Worm (Caenorhabditis elegans) whole organism, young adult: ENCODE data around the gene ets-6.

Experiments used
- B0035.1 ChIP-seq: sonication (generic microtip); optimal IDR thresholded peaks from 2 replicates; lab custom pipeline; 2016; ENCODE audit warnings: missing genetic modification characterization, mild to moderate bottlenecking, missing compliant biosample characterization, missing genotype, missing genetic modification reagents
- C17E4.6 ChIP-seq: fragments of 200-800 bp; sonication (Bioruptor generic); IDR thresholded peaks from 2 replicates; pipeline ENCODE4 v1.3.6; 2022; ENCODE audit warnings: missing genetic modification reagents, missing genetic modification characterization, missing compliant biosample characterization
- F23B12.7 ChIP-seq: sonication (generic microtip); optimal IDR thresholded peaks from 2 replicates; lab custom pipeline; 2017; ENCODE audit warnings: missing genetic modification characterization, mild to moderate bottlenecking, missing compliant biosample characterization, antibody characterized with exemption, moderate library complexity; ENCODE audit not compliant: insufficient read depth
- F33H1.4 ChIP-seq: fragments of 200-800 bp; sonication (Bioruptor generic); IDR thresholded peaks from 2 replicates; pipeline ENCODE4 v1.3.6; 2022; ENCODE audit warnings: missing genetic modification reagents, missing genetic modification characterization, missing compliant biosample characterization
- F37B4.10 ChIP-seq: fragments of 200-800 bp; sonication (Bioruptor generic); IDR thresholded peaks from 2 replicates; pipeline ENCODE4 v1.3.6; 2022; ENCODE audit warnings: missing genetic modification characterization, missing compliant biosample characterization
- F39B2.1 ChIP-seq: fragments of 200-800 bp; sonication (Bioruptor generic); IDR thresholded peaks from 2 replicates; pipeline ENCODE4 v1.3.6; 2022; ENCODE audit warnings: missing genetic modification reagents, missing genetic modification characterization, missing compliant biosample characterization
- F55B11.4 ChIP-seq: sonication (generic microtip); optimal IDR thresholded peaks from 2 replicates; lab custom pipeline; 2016; ENCODE audit warnings: missing compliant biosample characterization, missing genetic modification characterization, borderline replicate concordance; ENCODE audit not compliant: insufficient read depth
- F57A8.1 ChIP-seq: fragments of 200-800 bp; sonication (Bioruptor generic); optimal IDR thresholded peaks from 2 replicates; lab custom pipeline; 2018; ENCODE audit warnings: mild to moderate bottlenecking, missing genetic modification characterization, moderate library complexity, missing compliant biosample characterization
- K12H6.12 ChIP-seq: fragments of 200-800 bp; sonication (Bioruptor generic); optimal IDR thresholded peaks from 2 replicates; lab custom pipeline; 2018; ENCODE audit warnings: mild to moderate bottlenecking, missing genetic modification characterization, missing compliant biosample characterization
- T07F8.4 ChIP-seq: sonication (generic microtip); optimal IDR thresholded peaks from 2 replicates; lab custom pipeline; 2016; ENCODE audit warnings: mild to moderate bottlenecking, missing genetic modification characterization, moderate library complexity, missing compliant biosample characterization
- Y53F4B.3 ChIP-seq: fragments of 200-800 bp; sonication (Bioruptor generic); IDR thresholded peaks from 2 replicates; pipeline ENCODE4 v1.3.6; 2022; ENCODE audit warnings: missing genetic modification reagents, missing genetic modification characterization, missing compliant biosample characterization
- Y53G8AR.9 ChIP-seq: fragments of 200-800 bp; sonication (Bioruptor generic); conservative IDR thresholded peaks from 2 replicates; pipeline ENCODE4 v1.3.6; 2022; ENCODE audit warnings: missing genetic modification reagents, missing genetic modification characterization, missing compliant biosample characterization
- ama-1 ChIP-seq, 3 experiments: fragments of 150-350 bp in 1 of 3; sonication (generic microtip) in 2 of 3; optimal IDR thresholded peaks; 2 replicates each; lab custom pipeline; 2014 to 2018; ENCODE audit warnings: missing biosample characterization in 2 of 3, missing genetic modification characterization in 2 of 3, missing genetic modification reagents in 2 of 3
- aptf-2 ChIP-seq: fragments of 200-800 bp; sonication (Bioruptor generic); conservative IDR thresholded peaks from 2 replicates; pipeline ENCODE4 v1.3.6; 2022; ENCODE audit warnings: missing genetic modification reagents, missing genetic modification characterization, missing compliant biosample characterization
- bed-1 ChIP-seq: fragments of 200-800 bp; sonication (Bioruptor generic); IDR thresholded peaks from 2 replicates; pipeline ENCODE4 v1.3.6; 2022; ENCODE audit warnings: missing genetic modification reagents, missing genetic modification characterization, missing compliant biosample characterization
- ceh-58 ChIP-seq: fragments of 200-800 bp; sonication (Bioruptor generic); IDR thresholded peaks from 2 replicates; pipeline ENCODE4 v1.3.6; 2022; ENCODE audit warnings: missing genetic modification characterization, missing compliant biosample characterization
- ceh-91 ChIP-seq: fragments of 200-800 bp; sonication (Bioruptor generic); IDR thresholded peaks from 2 replicates; pipeline ENCODE4 v1.3.6; 2022; ENCODE audit warnings: missing genetic modification reagents, missing genetic modification characterization, missing compliant biosample characterization
- chd-7 ChIP-seq: sonication (generic microtip); optimal IDR thresholded peaks from 2 replicates; lab custom pipeline; 2016; ENCODE audit warnings: mild to moderate bottlenecking, missing genetic modification characterization, moderate library complexity, missing compliant biosample characterization
- efl-1 ChIP-seq: fragments of 150-350 bp; optimal IDR thresholded peaks from 2 replicates; lab custom pipeline; 2014; ENCODE audit warnings: missing biosample characterization, missing genetic modification reagents, missing genetic modification characterization
- ekl-4 ChIP-seq: fragments of 200-800 bp; sonication (Bioruptor generic); IDR thresholded peaks from 2 replicates; pipeline ENCODE4 v1.3.6; 2022; ENCODE audit warnings: missing genetic modification reagents, missing genetic modification characterization, missing compliant biosample characterization
- hlh-26 ChIP-seq: fragments of 200-800 bp; sonication (Bioruptor generic); conservative IDR thresholded peaks from 2 replicates; pipeline ENCODE4 v1.3.6; 2022; ENCODE audit warnings: missing genetic modification reagents, missing genetic modification characterization, missing compliant biosample characterization
- hmg-1.2 ChIP-seq: fragments of 200-800 bp; sonication (Bioruptor generic); IDR thresholded peaks from 2 replicates; pipeline ENCODE4 v1.3.6; 2022; ENCODE audit warnings: missing genetic modification reagents, missing genetic modification characterization, missing compliant biosample characterization
- hrde-1 ChIP-seq: sonication (generic microtip); optimal IDR thresholded peaks from 2 replicates; lab custom pipeline; 2016; ENCODE audit warnings: missing genetic modification characterization, mild to moderate bottlenecking, missing compliant biosample characterization, moderate library complexity, missing genotype, missing genetic modification reagents, borderline replicate concordance
- lin-35 ChIP-seq, 3 experiments: fragments of 150-350 bp in 2 of 3; sonication (generic microtip) in 1 of 3; optimal IDR thresholded peaks; 2 replicates each; lab custom pipeline; 2014 to 2018; ENCODE audit warnings: missing biosample characterization in 3 of 3, missing genetic modification characterization in 3 of 3, missing genetic modification reagents in 3 of 3
- madf-3 ChIP-seq: fragments of 200-800 bp; sonication (Bioruptor generic); IDR thresholded peaks from 2 replicates; pipeline ENCODE4 v1.3.6; 2022; ENCODE audit warnings: missing genetic modification reagents, missing genetic modification characterization, missing compliant biosample characterization
- madf-8 ChIP-seq: fragments of 200-800 bp; sonication (Bioruptor generic); conservative IDR thresholded peaks from 2 replicates; pipeline ENCODE4 v1.3.6; 2022; ENCODE audit warnings: missing genetic modification reagents, missing genetic modification characterization, missing compliant biosample characterization
- mes-4 ChIP-seq: sonication (generic microtip); optimal IDR thresholded peaks from 2 replicates; lab custom pipeline; 2016; ENCODE audit warnings: missing genotype, missing genetic modification characterization, missing compliant biosample characterization
- nfya-1 ChIP-seq: sonication (generic microtip); optimal IDR thresholded peaks from 2 replicates; lab custom pipeline; 2017; ENCODE audit warnings: antibody characterized with exemption, missing compliant biosample characterization, missing genetic modification characterization, borderline replicate concordance; ENCODE audit not compliant: insufficient read depth
- pbrm-1 ChIP-seq: fragments of 200-800 bp; sonication (Bioruptor generic); IDR thresholded peaks from 2 replicates; pipeline ENCODE4 v1.3.6; 2022; ENCODE audit warnings: missing genetic modification reagents, missing genetic modification characterization, missing compliant biosample characterization
- rcor-1 ChIP-seq: fragments of 200-800 bp; sonication (Bioruptor generic); IDR thresholded peaks from 2 replicates; pipeline ENCODE4 v1.3.6; 2022; ENCODE audit warnings: missing genetic modification reagents, missing genetic modification characterization, missing compliant biosample characterization
- snpc-4 ChIP-seq, 5 experiments: fragments of 150-350 bp in 1 of 5; sonication (generic microtip) in 4 of 5; optimal IDR thresholded peaks; 2 replicates each; lab custom pipeline; 2014 to 2018; ENCODE audit warnings: missing genetic modification characterization in 5 of 5, missing biosample characterization in 3 of 5, antibody characterized with exemption in 2 of 5, mild to moderate bottlenecking in 2 of 5, missing compliant biosample characterization in 2 of 5, missing genotype in 2 of 5, moderate library complexity in 2 of 5, missing genetic modification reagents in 1 of 5
- tlf-1 ChIP-seq: fragments of 200-800 bp; sonication (Bioruptor generic); optimal IDR thresholded peaks from 2 replicates; lab custom pipeline; 2018; ENCODE audit warnings: mild to moderate bottlenecking, missing genetic modification characterization, missing compliant biosample characterization
- unc-130 ChIP-seq: sonication (generic microtip); optimal IDR thresholded peaks from 2 replicates; lab custom pipeline; 2016; ENCODE audit warnings: missing genetic modification reagents, missing genetic modification characterization, missing compliant biosample characterization
- zim-3 ChIP-seq: sonication (generic microtip); optimal IDR thresholded peaks from 2 replicates; lab custom pipeline; 2017; ENCODE audit warnings: mild to moderate bottlenecking, missing genetic modification characterization, moderate library complexity, missing compliant biosample characterization
- ztf-18 ChIP-seq: sonication (generic microtip); optimal IDR thresholded peaks from 2 replicates; lab custom pipeline; 2016; ENCODE audit warnings: missing genotype, mild to moderate bottlenecking, missing genetic modification characterization, missing compliant biosample characterization

ets-6 gene

ce11 chrV:7570290-7570689 is 10.1 kb downstream of the ets-6 start, which contains the start of gene clec-212:
Gene clec-212 (minus strand): TSS chrV:7570390.
- TF ChIP-seq Y53F4B.3 (GFP tag; lab: Robert Waterston, UW) (no peak), madf-3 (no peak), efl-1 (GFP tag; lab: Kevin White, UChicago) (no peak), madf-8 (no peak), F37B4.10 (GFP tag; lab: Robert Waterston, UW) (no peak), zim-3 (no peak), ama-1 (optimal IDR thresholded peaks at IDR 0.05; lab: Kevin White, UChicago) (no peak), ama-1 (GFP tag; optimal IDR thresholded peaks at IDR 0.05; lab: Kevin White, UChicago) (no peak), hmg-1.2 (GFP tag; lab: Robert Waterston, UW) (no peak), ceh-91 (GFP tag; lab: Robert Waterston, UW) (no peak), Y53G8AR.9 (GFP tag; lab: Robert Waterston, UW) (no peak), F23B12.7 (tag; lab: Kevin White, UChicago) (no peak), F57A8.1 (GFP tag; lab: Kevin White, UChicago) (no peak), pbrm-1 (no peak), ztf-18 (tag; lab: Kevin White, UChicago) (no peak), K12H6.12 (tag; lab: Kevin White, UChicago) (no peak), lin-35 (GFP tag; optimal IDR thresholded peaks at IDR 0.05; lab: Kevin White, UChicago) (no peak), F33H1.4 (no peak), C17E4.6 (GFP tag; lab: Robert Waterston, UW) (no peak)

- no peak for TF ChIP-seq chd-7
- TF ChIP-seq ceh-58 (GFP tag; lab: Robert Waterston, UW): no peak
- no peak for TF ChIP-seq B0035.1 (tag; lab: Kevin White, UChicago)
- TF ChIP-seq F23B12.7 (tag; lab: Kevin White, UChicago): no peak
- no peak for TF ChIP-seq tlf-1 (GFP tag; lab: Kevin White, UChicago)
- TF ChIP-seq ekl-4: no peak
- no peak for TF ChIP-seq efl-1 (GFP tag; lab: Kevin White, UChicago)
- no peak for TF ChIP-seq bed-1 (GFP tag; lab: Robert Waterston, UW)
- no peak for TF ChIP-seq madf-3
- TF ChIP-seq Y53F4B.3 (GFP tag; lab: Robert Waterston, UW): no peak
- TF ChIP-seq mes-4: no peak
- no peak for TF ChIP-seq hrde-1
- no peak for TF ChIP-seq snpc-4 (GFP tag; optimal IDR thresholded peaks at IDR 0.05; lab: Kevin White, UChicago)
- no peak for TF ChIP-seq snpc-4 (tag; optimal IDR thresholded peaks at IDR 0.05; lab: Kevin White, UChicago)
- TF ChIP-seq nfya-1 (tag; lab: Kevin White, UChicago): no peak
- no peak for TF ChIP-seq unc-130 (GFP tag; lab: Kevin White, UChicago)
- TF ChIP-seq hlh-26: no peak
Observed at ce11 chrV:7562947-7563346, 17.4 kb downstream of the ets-6 start, which contains the start of gene F19F10.1. Gene F19F10.1 (plus strand): TSS chrV:7563247.

- no peak for TF ChIP-seq T07F8.4
- TF ChIP-seq F55B11.4 (tag; lab: Kevin White, UChicago): no peak
- no peak for TF ChIP-seq aptf-2 (GFP tag; lab: Robert Waterston, UW)
- no peak for TF ChIP-seq rcor-1 (GFP tag; lab: Robert Waterston, UW)
- no peak for TF ChIP-seq F39B2.1 (GFP tag; lab: Robert Waterston, UW)
- no peak for TF ChIP-seq pbrm-1
- TF ChIP-seq hrde-1: no peak
- no peak for TF ChIP-seq F37B4.10 (GFP tag; lab: Robert Waterston, UW)
Observed at ce11 chrV:7558693-7559092, 21.7 kb downstream of the ets-6 start, which contains the start of gene ets-7. Gene ets-7 (minus strand): TSS chrV:7558793.
